Fruit fly (Drosophila melanogaster): Measurements from ENCODE around the gene CG5011.

dm6 chr2L:1218993-1219392 lies 18.5 kb downstream of the CG5011 start, which contains the start of gene CG42329:
- TF ChIP-seq CG10669 (GFP tag; optimal IDR thresholded peaks at IDR 0.05) (no peak), CG6163 (GFP tag; IDR thresholded peaks at IDR 0.05) (no peak), Lpt (GFP tag; optimal IDR thresholded peaks at IDR 0.05) (no peak), net (GFP tag; optimal IDR thresholded peaks at IDR 0.05) (no peak), esn (GFP tag; optimal IDR thresholded peaks at IDR 0.05) (no peak), CG3032 (tag; optimal IDR thresholded peaks at IDR 0.05) (no peak), CG8119 (GFP tag; IDR thresholded peaks at IDR 0.05) (no peak), lz (GFP tag; optimal IDR thresholded peaks at IDR 0.05) (no peak), vri (GFP tag; optimal IDR thresholded peaks at IDR 0.05) (no peak), CG6792 (GFP tag; optimal IDR thresholded peaks at IDR 0.05) (no peak)

Measured in whole organism, prepupa.